Worm (Caenorhabditis elegans): ENCODE results near the gene R11D1.10.

R11D1.10 gene

ce11 chrV:12696790-12697189 lies 32.5 kb upstream of the R11D1.10 start:
- TF ChIP-seq D1046.2 (GFP tag; IDR thresholded peaks at IDR 0.05) (no peak), rbr-2 (tag; optimal IDR thresholded peaks at IDR 0.05) (no peak), hmg-1.1 (GFP tag; IDR thresholded peaks at IDR 0.05) (no peak), F26F4.8 (GFP tag; conservative IDR thresholded peaks at IDR 0.05) (no peak), ceh-62 (tag; optimal IDR thresholded peaks at IDR 0.05) (no peak), ZK337.2 (GFP tag; IDR thresholded peaks at IDR 0.05) (no peak), pqm-1 (tag; optimal IDR thresholded peaks at IDR 0.05) (no peak), nhr-111 (GFP tag; optimal IDR thresholded peaks at IDR 0.05) (no peak), jun-1 (tag; optimal IDR thresholded peaks at IDR 0.05) (no peak), egl-27 (tag; optimal IDR thresholded peaks at IDR 0.05) (no peak), set-16 (GFP tag; IDR thresholded peaks at IDR 0.05) (no peak), Y105C5A.15 (GFP tag; IDR thresholded peaks at IDR 0.05) (no peak), aha-1 (tag) (no peak)

ce11 chrV:12697364-12697901 lies 31.9 kb upstream of the R11D1.10 start, which contains the start of gene istr-1:
TSS of gene istr-1 (plus strand) at chrV:12697858.
- no peak for TF ChIP-seq lin-13 (GFP tag; optimal IDR thresholded peaks at IDR 0.05)
- TF ChIP-seq daf-12 (tag; optimal IDR thresholded peaks at IDR 0.05): no peak
- TF ChIP-seq nhr-11 (tag; optimal IDR thresholded peaks at IDR 0.05): peak; percentile 52
- no peak for TF ChIP-seq nhr-102 (tag; optimal IDR thresholded peaks at IDR 0.05)
- no peak for TF ChIP-seq zip-2 (tag; optimal IDR thresholded peaks at IDR 0.05)
- TF ChIP-seq Y48G9A.11 (GFP tag; IDR thresholded peaks at IDR 0.05): no peak
- no peak for TF ChIP-seq F37D6.2 (tag; optimal IDR thresholded peaks at IDR 0.05)
- no peak for TF ChIP-seq ceh-28 (tag; optimal IDR thresholded peaks at IDR 0.05)
- TF ChIP-seq lsy-2 (tag; optimal IDR thresholded peaks at IDR 0.05): peak in 1 of 2 experiments; percentile 47
- no peak for TF ChIP-seq ctbp-1 (GFP tag; IDR thresholded peaks at IDR 0.05)
- no peak for TF ChIP-seq aly-2 (tag; optimal IDR thresholded peaks at IDR 0.05)
- no peak for TF ChIP-seq mep-1 (tag; optimal IDR thresholded peaks at IDR 0.05)
- peak; percentile 30 for TF ChIP-seq nhr-6 (tag; optimal IDR thresholded peaks at IDR 0.05)
- no peak for TF ChIP-seq dmd-8 (GFP tag; IDR thresholded peaks at IDR 0.05)
- TF ChIP-seq ceh-20 (GFP tag; IDR thresholded peaks at IDR 0.05): no peak
- peak; percentile 0 for TF ChIP-seq rbr-2 (tag; optimal IDR thresholded peaks at IDR 0.05)
- no peak for TF ChIP-seq F10B5.3 (tag; optimal IDR thresholded peaks at IDR 0.05)
- TF ChIP-seq daf-16 (GFP tag; optimal IDR thresholded peaks at IDR 0.05): no peak
- peak; percentile 39 for TF ChIP-seq daf-16 (tag; optimal IDR thresholded peaks at IDR 0.05)
- TF ChIP-seq T20F7.1 (GFP tag; optimal IDR thresholded peaks at IDR 0.05): peak; percentile 38
- TF ChIP-seq zip-11 (GFP tag; IDR thresholded peaks at IDR 0.05): no peak
- TF ChIP-seq saeg-2 (GFP tag; IDR thresholded peaks at IDR 0.05): no peak
- TF ChIP-seq aha-1 (tag): no peak
- TF ChIP-seq madf-9 (GFP tag; conservative IDR thresholded peaks at IDR 0.05): no peak
- TF ChIP-seq hlh-30 (tag; optimal IDR thresholded peaks at IDR 0.05; ENCODE audit: insufficient read depth): peak; percentile 74
- no peak for TF ChIP-seq zfp-3 (GFP tag; conservative IDR thresholded peaks at IDR 0.05)
- no peak for TF ChIP-seq Y5F2A.4 (GFP tag; optimal IDR thresholded peaks at IDR 0.05)
- TF ChIP-seq egl-43 (GFP tag; IDR thresholded peaks at IDR 0.05): no peak
- TF ChIP-seq mdl-1 (tag; optimal IDR thresholded peaks at IDR 0.05): no peak
- TF ChIP-seq mdt-29 (GFP tag; IDR thresholded peaks at IDR 0.05): no peak
- peak; percentile 49 for TF ChIP-seq lin-38 (GFP tag; IDR thresholded peaks at IDR 0.05)
- TF ChIP-seq pqm-1 (tag; optimal IDR thresholded peaks at IDR 0.05): no peak
- TF ChIP-seq T26A8.4 (GFP tag; IDR thresholded peaks at IDR 0.05): no peak
- TF ChIP-seq nhr-28 (tag; optimal IDR thresholded peaks at IDR 0.05): no peak
- TF ChIP-seq vab-7 (GFP tag; IDR thresholded peaks at IDR 0.05): no peak

All from whole organism, L4 larva.